Fruit fly (Drosophila melanogaster) whole organism, embryonic: Measurements from ENCODE around the gene CG4230.
A peak's percentile ranks its signal among the peaks of the same experiment; 100 is the strongest.

Experiments used
- Aef1 ChIP-seq: fragments of 200-800 bp; sonication (Bioruptor generic); IDR thresholded peaks from 3 replicates; pipeline ENCODE4 v1.3.6; 2022; ENCODE audit warnings: missing biosample characterization, missing genetic modification characterization
- Antp ChIP-seq: fragments of 200-800 bp; sonication (Bioruptor generic); optimal IDR thresholded peaks from 3 replicates; lab custom pipeline; 2016; ENCODE audit warnings: missing biosample characterization, missing genetic modification characterization
- Asciz ChIP-seq: fragments of 200-800 bp; sonication (Bioruptor generic); optimal IDR thresholded peaks from 2 replicates; lab custom pipeline; 2017; ENCODE audit warnings: missing biosample characterization, mild to moderate bottlenecking, missing genetic modification characterization, missing genetic modification reagents
- BtbVII ChIP-seq: fragments of 200-800 bp; sonication (Bioruptor generic); optimal IDR thresholded peaks from 3 replicates; lab custom pipeline; 2017; ENCODE audit warnings: missing biosample characterization, mild to moderate bottlenecking, missing genetic modification characterization
- CG10366 ChIP-seq: fragments of 200-800 bp; sonication (Bioruptor generic); IDR thresholded peaks from 2 replicates; pipeline ENCODE4 v1.3.6; 2022; ENCODE audit warnings: missing biosample characterization, missing genetic modification characterization
- CG10431 ChIP-seq: fragments of 200-800 bp; sonication (Bioruptor generic); optimal IDR thresholded peaks from 3 replicates; lab custom pipeline; 2018; ENCODE audit warnings: missing biosample characterization, mild to moderate bottlenecking, missing genetic modification characterization
- CG12104 ChIP-seq: fragments of 200-800 bp; sonication (Bioruptor generic); optimal IDR thresholded peaks from 3 replicates; lab custom pipeline; 2016; ENCODE audit warnings: missing biosample characterization, missing genetic modification characterization
- CG13287 ChIP-seq: fragments of 200-800 bp; sonication (Bioruptor generic); IDR thresholded peaks from 2 replicates; pipeline ENCODE4 v1.3.6; 2022; ENCODE audit warnings: missing biosample characterization, missing genetic modification characterization; ENCODE audit not compliant: partially characterized antibody
- CG14441 ChIP-seq: fragments of 200-800 bp; sonication (Bioruptor generic); IDR thresholded peaks from 2 replicates; pipeline ENCODE4 v1.3.6; 2022; ENCODE audit warnings: missing biosample characterization, missing genetic modification characterization
- CG15601 ChIP-seq: fragments of 200-800 bp; sonication (Bioruptor generic); optimal IDR thresholded peaks from 3 replicates; lab custom pipeline; 2019; ENCODE audit warnings: missing biosample characterization, mild to moderate bottlenecking, missing genetic modification characterization, moderate library complexity
- CG16863 ChIP-seq: fragments of 200-800 bp; sonication (Bioruptor generic); optimal IDR thresholded peaks from 3 replicates; lab custom pipeline; 2016; ENCODE audit warnings: missing biosample characterization, missing genetic modification characterization
- CG17912 ChIP-seq: fragments of 200-800 bp; sonication (Bioruptor generic); optimal IDR thresholded peaks from 2 replicates; lab custom pipeline; 2018; ENCODE audit warnings: missing biosample characterization, mild to moderate bottlenecking, missing genetic modification characterization
- CG3838 ChIP-seq: fragments of 200-800 bp; sonication (Bioruptor generic); optimal IDR thresholded peaks from 3 replicates; lab custom pipeline; 2016; ENCODE audit warnings: missing biosample characterization, missing genetic modification characterization
- CG3847 ChIP-seq: fragments of 200-800 bp; sonication (Bioruptor generic); IDR thresholded peaks from 2 replicates; pipeline ENCODE4 v1.3.6; 2022; ENCODE audit warnings: missing biosample characterization, missing genetic modification characterization
- CG3995 ChIP-seq: fragments of 200-800 bp; sonication (Bioruptor generic); optimal IDR thresholded peaks from 3 replicates; lab custom pipeline; 2016; ENCODE audit warnings: missing biosample characterization, missing genetic modification characterization
- CG4424 ChIP-seq: fragments of 200-800 bp; sonication (Bioruptor generic); optimal IDR thresholded peaks from 3 replicates; lab custom pipeline; 2016; ENCODE audit warnings: missing biosample characterization, missing genetic modification characterization
- CG7786 ChIP-seq: fragments of 200-800 bp; sonication (Bioruptor generic); optimal IDR thresholded peaks from 2 replicates; lab custom pipeline; 2016; ENCODE audit warnings: missing biosample characterization, missing genetic modification characterization
- CG9727 ChIP-seq: fragments of 200-800 bp; sonication (Bioruptor generic); optimal IDR thresholded peaks from 3 replicates; lab custom pipeline; 2017; ENCODE audit warnings: missing biosample characterization, mild to moderate bottlenecking, missing genetic modification characterization
- Hmr ChIP-seq: fragments of 200-800 bp; sonication (Bioruptor generic); optimal IDR thresholded peaks from 3 replicates; lab custom pipeline; 2017; ENCODE audit warnings: mild to moderate bottlenecking, missing biosample characterization, missing genetic modification reagents, missing genetic modification characterization
- MESR4 ChIP-seq: fragments of 200-800 bp; sonication (Bioruptor generic); optimal IDR thresholded peaks from 2 replicates; lab custom pipeline; 2018; ENCODE audit warnings: missing biosample characterization, mild to moderate bottlenecking, missing genetic modification characterization, moderate library complexity
- Neu2 ChIP-seq: fragments of 200-800 bp; sonication (Bioruptor generic); optimal IDR thresholded peaks from 3 replicates; lab custom pipeline; 2016; ENCODE audit warnings: missing biosample characterization, missing genetic modification characterization, borderline replicate concordance
- Oli ChIP-seq: fragments of 200-800 bp; sonication (Bioruptor generic); optimal IDR thresholded peaks from 2 replicates; lab custom pipeline; 2018; ENCODE audit warnings: missing biosample characterization, mild to moderate bottlenecking, missing genetic modification characterization, moderate library complexity
- TFAM ChIP-seq: fragments of 200-800 bp; sonication (Bioruptor generic); optimal IDR thresholded peaks from 2 replicates; lab custom pipeline; 2017; ENCODE audit warnings: missing biosample characterization, missing genetic modification characterization, inconsistent platforms
- Tbp ChIP-seq: fragments of >200 bp; optimal IDR thresholded peaks from 2 replicates; lab custom pipeline; 2018; ENCODE audit warnings: missing biosample characterization, missing genetic modification characterization
- Trl ChIP-seq, 3 experiments: fragments of >200 bp in 2 of 3; fragments of 200-800 bp in 1 of 3; sonication (Bioruptor generic) in 1 of 3; optimal IDR thresholded peaks; 2 replicates in 1 of 3; 3 replicates in 2 of 3; lab custom pipeline; 2016 to 2017; ENCODE audit warnings: missing biosample characterization in 1 of 3, missing genetic modification characterization in 1 of 3
- Xbp1 ChIP-seq: fragments of 200-800 bp; sonication (Bioruptor generic); optimal IDR thresholded peaks from 3 replicates; lab custom pipeline; 2016; ENCODE audit warnings: missing biosample characterization, mild to moderate bottlenecking, missing genetic modification characterization
- amos ChIP-seq: fragments of 200-800 bp; sonication (Bioruptor generic); IDR thresholded peaks from 2 replicates; pipeline ENCODE4 v1.3.6; 2022; ENCODE audit warnings: missing biosample characterization, missing genetic modification characterization; ENCODE audit not compliant: partially characterized antibody
- aop ChIP-seq: fragments of 200-800 bp; sonication (Bioruptor generic); IDR thresholded peaks from 2 replicates; pipeline ENCODE4 v1.3.6; 2022; ENCODE audit warnings: missing biosample characterization, missing genetic modification characterization
- bigmax ChIP-seq: fragments of 200-800 bp; sonication (Bioruptor generic); optimal IDR thresholded peaks from 2 replicates; lab custom pipeline; 2018; ENCODE audit warnings: missing biosample characterization, mild to moderate bottlenecking, missing genetic modification characterization
- br ChIP-seq: fragments of >200 bp; optimal IDR thresholded peaks from 2 replicates; lab custom pipeline; 2017
- cato ChIP-seq: fragments of 200-800 bp; sonication (Bioruptor generic); optimal IDR thresholded peaks from 2 replicates; lab custom pipeline; 2016; ENCODE audit warnings: missing biosample characterization, missing genetic modification characterization, borderline replicate concordance
- caup ChIP-seq: fragments of 200-800 bp; sonication (Bioruptor generic); optimal IDR thresholded peaks from 3 replicates; lab custom pipeline; 2017; ENCODE audit warnings: missing biosample characterization, mild to moderate bottlenecking, missing genetic modification characterization, moderate library complexity; ENCODE audit not compliant: severe bottlenecking
- disco-r ChIP-seq: fragments of 200-800 bp; sonication (Bioruptor generic); optimal IDR thresholded peaks from 2 replicates; lab custom pipeline; 2016; ENCODE audit warnings: missing biosample characterization, missing genetic modification characterization
- eve ChIP-seq, 2 experiments: fragments of >200 bp; optimal IDR thresholded peaks; 2 replicates each; lab custom pipeline; 2017; ENCODE audit warnings: missing biosample characterization in 2 of 2, missing genetic modification characterization in 2 of 2
- h ChIP-seq: fragments of >200 bp; optimal IDR thresholded peaks from 2 replicates; lab custom pipeline; 2017
- klu ChIP-seq: fragments of 200-800 bp; sonication (Bioruptor generic); IDR thresholded peaks from 2 replicates; pipeline ENCODE4 v1.3.6; 2022; ENCODE audit warnings: missing biosample characterization, missing genetic modification characterization
- knrl ChIP-seq: fragments of 200-800 bp; sonication (Bioruptor generic); IDR thresholded peaks from 3 replicates; pipeline ENCODE4 v1.3.6; 2022; ENCODE audit warnings: missing biosample characterization, missing genetic modification characterization; ENCODE audit not compliant: partially characterized antibody
- lbe ChIP-seq: fragments of 200-800 bp; sonication (Bioruptor generic); optimal IDR thresholded peaks from 2 replicates; lab custom pipeline; 2016; ENCODE audit warnings: missing biosample characterization, mild to moderate bottlenecking, missing genetic modification characterization
- lilli ChIP-seq: fragments of 200-800 bp; sonication (Bioruptor generic); optimal IDR thresholded peaks from 3 replicates; lab custom pipeline; 2016; ENCODE audit warnings: missing biosample characterization, missing genetic modification characterization
- lola ChIP-seq, 3 experiments: fragments of >200 bp in 2 of 3; fragments of 200-800 bp in 1 of 3; sonication (Bioruptor generic) in 1 of 3; optimal IDR thresholded peaks; 2 replicates each; lab custom pipeline; 2017 to 2019; ENCODE audit warnings: missing biosample characterization in 3 of 3, missing genetic modification characterization in 3 of 3, mild to moderate bottlenecking in 1 of 3, moderate library complexity in 1 of 3
- luna ChIP-seq: fragments of 200-800 bp; sonication (Bioruptor generic); optimal IDR thresholded peaks from 2 replicates; lab custom pipeline; 2016; ENCODE audit warnings: missing biosample characterization, missing genetic modification characterization
- odd ChIP-seq: fragments of 200-800 bp; sonication (Bioruptor generic); optimal IDR thresholded peaks from 2 replicates; lab custom pipeline; 2017; ENCODE audit warnings: missing biosample characterization, mild to moderate bottlenecking, missing genetic modification characterization
- pfk ChIP-seq: fragments of 200-800 bp; sonication (Bioruptor generic); optimal IDR thresholded peaks from 2 replicates; lab custom pipeline; 2018; ENCODE audit warnings: missing biosample characterization, mild to moderate bottlenecking, missing genetic modification characterization, moderate library complexity
- sc ChIP-seq, 3 experiments: fragments of >200 bp in 2 of 3; fragments of 200-800 bp in 1 of 3; sonication (Bioruptor generic) in 1 of 3; optimal IDR thresholded peaks; 2 replicates in 2 of 3; 3 replicates in 1 of 3; lab custom pipeline; 2017; ENCODE audit warnings: mild to moderate bottlenecking in 1 of 3, missing biosample characterization in 1 of 3, missing genetic modification characterization in 1 of 3, missing genetic modification reagents in 1 of 3
- scrt ChIP-seq: fragments of 200-800 bp; sonication (Bioruptor generic); optimal IDR thresholded peaks from 2 replicates; lab custom pipeline; 2018; ENCODE audit warnings: missing biosample characterization, mild to moderate bottlenecking, missing genetic modification characterization, moderate library complexity
- sens ChIP-seq: fragments of 200-800 bp; sonication (Bioruptor generic); peaks from one replicate; lab custom pipeline; 2016; ENCODE audit warnings: missing biosample characterization, missing genetic modification characterization
- stc ChIP-seq: fragments of 200-800 bp; sonication (Bioruptor generic); IDR thresholded peaks from 2 replicates; pipeline ENCODE4 v1.3.6; 2022; ENCODE audit warnings: missing biosample characterization, missing genetic modification characterization
- toy ChIP-seq: fragments of 200-800 bp; sonication (Bioruptor generic); IDR thresholded peaks from 2 replicates; pipeline ENCODE4 v1.3.6; 2022; ENCODE audit warnings: missing biosample characterization, missing genetic modification characterization
- vnd ChIP-seq: fragments of 200-800 bp; sonication (Bioruptor generic); IDR thresholded peaks from 3 replicates; pipeline ENCODE4 v1.3.6; 2022; ENCODE audit warnings: missing biosample characterization, missing genetic modification characterization; ENCODE audit not compliant: partially characterized antibody

The CG4230 gene

DNA sequence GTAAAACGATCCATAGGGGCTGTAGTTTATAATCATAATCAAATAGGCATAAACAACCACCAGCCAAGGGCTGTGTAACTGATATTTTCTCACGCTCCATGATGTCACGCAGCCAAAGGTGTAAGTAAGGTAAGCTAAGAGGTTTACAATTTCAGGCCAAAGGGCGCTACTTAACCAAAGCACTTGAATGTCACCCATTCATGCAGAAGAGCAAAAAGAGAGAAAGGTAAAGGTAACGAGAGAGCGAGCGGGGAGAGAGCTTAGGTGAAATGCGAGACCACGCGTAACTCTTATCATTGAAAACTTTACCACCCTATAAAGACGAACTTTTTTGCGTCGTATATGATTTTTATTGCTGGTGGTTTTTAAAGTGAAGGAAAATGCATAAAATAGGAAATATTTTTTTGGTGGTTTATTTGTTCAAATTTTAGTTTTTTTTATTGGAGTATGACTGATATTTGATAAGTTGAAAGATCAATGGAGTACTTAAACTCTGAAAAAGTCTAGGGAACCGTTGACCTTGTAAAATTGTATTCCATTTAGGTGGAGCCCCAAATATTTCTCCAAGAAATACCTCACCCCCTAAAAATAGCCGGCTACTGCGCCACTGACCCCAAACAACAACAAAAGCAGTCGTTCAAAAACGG is 11.7 kb downstream of the CG4230 start (continued):
- TF ChIP-seq lola (GFP tag; optimal IDR thresholded peaks at IDR 0.05; lab: Kevin White, UChicago) (peak in 2 of 3 experiments; percentile 11 to 86), CG14441 (peak; percentile 95), Antp (GFP tag; lab: Kevin White, UChicago) (peak; percentile 98), CG3995 (GFP tag; lab: Kevin White, UChicago) (peak; percentile 79), Tbp (no peak), Oli (tag; lab: Kevin White, UChicago) (peak; percentile 96), CG17912 (GFP tag; lab: Kevin White, UChicago) (no peak), Asciz (GFP tag; lab: Kevin White, UChicago) (peak; percentile 92), CG10431 (GFP tag; lab: Kevin White, UChicago) (peak; percentile 47), toy (GFP tag; lab: Robert Waterston, UW) (peak; percentile 75), knrl (GFP tag; lab: Robert Waterston, UW) (no peak), CG12104 (GFP tag; lab: Kevin White, UChicago) (peak; percentile 91), CG7786 (GFP tag; lab: Kevin White, UChicago) (peak; percentile 99), lbe (GFP tag; lab: Kevin White, UChicago) (peak; percentile 92), BtbVII (GFP tag; lab: Kevin White, UChicago) (peak; percentile 95), stc (GFP tag; lab: Robert Waterston, UW) (peak; percentile 92), CG10366 (peak; percentile 95), TFAM (GFP tag; lab: Kevin White, UChicago) (peak; percentile 21), h (lab: Kevin White, UChicago) (no peak), sens (GFP tag; lab: Kevin White, UChicago) (peak; percentile 99), scrt (GFP tag; lab: Kevin White, UChicago) (peak; percentile 89), Aef1 (peak; percentile 98), eve (GFP tag; optimal IDR thresholded peaks at IDR 0.05; lab: Kevin White, UChicago) (peak in 1 of 2 experiments; percentile 98), Trl (optimal IDR thresholded peaks at IDR 0.05; lab: Kevin White, UChicago) (peak in 1 of 2 experiments; percentile 78), Trl (GFP tag; optimal IDR thresholded peaks at IDR 0.05; lab: Kevin White, UChicago) (peak; percentile 95), vnd (no peak), Neu2 (GFP tag; lab: Kevin White, UChicago) (peak; percentile 65), br (lab: Kevin White, UChicago) (no peak), CG13287 (GFP tag; lab: Robert Waterston, UW) (no peak), CG15601 (peak; percentile 82), MESR4 (peak; percentile 24), CG3847 (peak; percentile 97), disco-r (peak; percentile 95), caup (peak; percentile 94), odd (GFP tag; lab: Kevin White, UChicago) (peak; percentile 91), lilli (GFP tag; lab: Kevin White, UChicago) (peak; percentile 99), amos (GFP tag; lab: Robert Waterston, UW) (no peak), CG3838 (peak; percentile 79), pfk (GFP tag; lab: Kevin White, UChicago) (peak; percentile 4), CG4424 (GFP tag; lab: Kevin White, UChicago) (peak; percentile 96), CG16863 (peak; percentile 95), bigmax (GFP tag; lab: Kevin White, UChicago) (no peak), luna (peak; percentile 97), Xbp1 (peak; percentile 97), klu (peak; percentile 94), cato (peak; percentile 96), CG9727 (peak; percentile 93), aop (GFP tag; lab: Robert Waterston, UW) (peak; percentile 85), sc (optimal IDR thresholded peaks at IDR 0.05; lab: Kevin White, UChicago) (no peak), sc (GFP tag; optimal IDR thresholded peaks at IDR 0.05; lab: Kevin White, UChicago) (peak; percentile 91), Hmr (GFP tag; lab: Kevin White, UChicago) (peak; percentile 98)
